Fruit fly (Drosophila melanogaster) whole organism, embryonic: Measurements from ENCODE around the gene CG14286.
A peak's percentile ranks its signal among the peaks of the same experiment; 100 is the strongest.

Experiments used
- CG10979 ChIP-seq: fragments of 200-800 bp; sonication (Bioruptor generic); optimal IDR thresholded peaks from 2 replicates; lab custom pipeline; 2018; ENCODE audit warnings: missing biosample characterization, mild to moderate bottlenecking, missing genetic modification characterization, moderate library complexity
- CG11456 ChIP-seq: fragments of 200-800 bp; sonication (Bioruptor generic); IDR thresholded peaks from 3 replicates; pipeline ENCODE4 v1.3.6; 2022; ENCODE audit warnings: missing biosample characterization, missing genetic modification characterization
- CG11696 ChIP-seq: fragments of 200-800 bp; sonication (Bioruptor generic); IDR thresholded peaks from 2 replicates; pipeline ENCODE4 v1.3.6; 2022; ENCODE audit warnings: missing biosample characterization, missing genetic modification characterization
- CG12155 ChIP-seq: fragments of 200-800 bp; sonication (Bioruptor generic); optimal IDR thresholded peaks from 3 replicates; lab custom pipeline; 2016; ENCODE audit warnings: missing biosample characterization, missing genetic modification characterization
- CG12299 ChIP-seq: fragments of 200-800 bp; sonication (Bioruptor generic); optimal IDR thresholded peaks from 2 replicates; lab custom pipeline; 2018; ENCODE audit warnings: missing biosample characterization, mild to moderate bottlenecking, missing genetic modification characterization
- CG13775 ChIP-seq: fragments of 200-800 bp; sonication (Bioruptor generic); optimal IDR thresholded peaks from 3 replicates; lab custom pipeline; 2017; ENCODE audit warnings: missing biosample characterization, mild to moderate bottlenecking, missing genetic modification characterization
- CG14710 ChIP-seq: fragments of 200-800 bp; sonication (Bioruptor generic); optimal IDR thresholded peaks from 3 replicates; lab custom pipeline; 2019; ENCODE audit warnings: missing biosample characterization, mild to moderate bottlenecking, missing genetic modification characterization, moderate library complexity
- CG15514 ChIP-seq: fragments of 200-800 bp; sonication (Bioruptor generic); optimal IDR thresholded peaks from 3 replicates; lab custom pipeline; 2017; ENCODE audit warnings: missing biosample characterization, missing genetic modification characterization, mild to moderate bottlenecking, moderate library complexity, missing genetic modification reagents
- CG15601 ChIP-seq: fragments of 200-800 bp; sonication (Bioruptor generic); optimal IDR thresholded peaks from 3 replicates; lab custom pipeline; 2019; ENCODE audit warnings: missing biosample characterization, mild to moderate bottlenecking, missing genetic modification characterization, moderate library complexity
- CG17912 ChIP-seq: fragments of 200-800 bp; sonication (Bioruptor generic); optimal IDR thresholded peaks from 2 replicates; lab custom pipeline; 2018; ENCODE audit warnings: missing biosample characterization, mild to moderate bottlenecking, missing genetic modification characterization
- CG18011 ChIP-seq: fragments of 200-800 bp; sonication (Bioruptor generic); optimal IDR thresholded peaks from 2 replicates; lab custom pipeline; 2017; ENCODE audit warnings: missing biosample characterization, missing genetic modification characterization, mild to moderate bottlenecking, moderate library complexity, missing genotype
- CG18599 ChIP-seq: fragments of 200-800 bp; sonication (Bioruptor generic); optimal IDR thresholded peaks from 3 replicates; lab custom pipeline; 2017; ENCODE audit warnings: missing biosample characterization, missing genetic modification characterization, mild to moderate bottlenecking, moderate library complexity, missing genetic modification reagents
- CG2678 ChIP-seq: fragments of 200-800 bp; sonication (Bioruptor generic); optimal IDR thresholded peaks from 3 replicates; lab custom pipeline; 2019; ENCODE audit warnings: missing biosample characterization, mild to moderate bottlenecking, missing genetic modification characterization, moderate library complexity
- CG2712 ChIP-seq: fragments of 200-800 bp; optimal IDR thresholded peaks from 3 replicates; lab custom pipeline; 2019; ENCODE audit warnings: missing biosample characterization, mild to moderate bottlenecking, missing genetic modification characterization, moderate library complexity
- CG3847 ChIP-seq: fragments of 200-800 bp; sonication (Bioruptor generic); IDR thresholded peaks from 2 replicates; pipeline ENCODE4 v1.3.6; 2022; ENCODE audit warnings: missing biosample characterization, missing genetic modification characterization
- CG4707 ChIP-seq: fragments of 200-800 bp; sonication (Bioruptor generic); optimal IDR thresholded peaks from 2 replicates; lab custom pipeline; 2018; ENCODE audit warnings: missing biosample characterization, mild to moderate bottlenecking, missing genetic modification characterization, moderate library complexity
- CG7556 ChIP-seq: fragments of 200-800 bp; sonication (Bioruptor generic); optimal IDR thresholded peaks from 2 replicates; lab custom pipeline; 2017; ENCODE audit warnings: missing biosample characterization, mild to moderate bottlenecking, missing genetic modification characterization
- Chrac-16 ChIP-seq: fragments of 200-800 bp; sonication (Bioruptor generic); optimal IDR thresholded peaks from 3 replicates; lab custom pipeline; 2016; ENCODE audit warnings: missing biosample characterization, missing genetic modification characterization
- D19A ChIP-seq: fragments of 200-800 bp; optimal IDR thresholded peaks from 3 replicates; lab custom pipeline; 2019; ENCODE audit warnings: missing biosample characterization, mild to moderate bottlenecking, missing genetic modification characterization, moderate library complexity
- Drgx ChIP-seq: fragments of 200-800 bp; sonication (Bioruptor generic); IDR thresholded peaks from 2 replicates; pipeline ENCODE4 v1.3.6; 2022; ENCODE audit warnings: missing biosample characterization, missing genetic modification characterization
- E2f1 ChIP-seq: fragments of 200-800 bp; sonication (Bioruptor generic); IDR thresholded peaks from 2 replicates; pipeline ENCODE4 v1.3.6; 2022; ENCODE audit warnings: missing biosample characterization, missing genetic modification characterization
- Gug ChIP-seq: fragments of 200-800 bp; sonication (Bioruptor generic); IDR thresholded peaks from 4 replicates; pipeline ENCODE4 v1.3.6; 2022; ENCODE audit warnings: missing biosample characterization, missing genetic modification characterization
- Hey ChIP-seq: fragments of 200-800 bp; sonication (Bioruptor generic); optimal IDR thresholded peaks from 3 replicates; lab custom pipeline; 2018; ENCODE audit warnings: missing biosample characterization, mild to moderate bottlenecking, missing genetic modification characterization
- HmgD ChIP-seq: fragments of 200-800 bp; sonication (Bioruptor generic); optimal IDR thresholded peaks from 3 replicates; lab custom pipeline; 2016; ENCODE audit warnings: missing biosample characterization, missing genetic modification characterization
- Med ChIP-seq: fragments of 200-800 bp; sonication (Bioruptor generic); peaks from one replicate; lab custom pipeline; 2016; ENCODE audit warnings: missing biosample characterization, missing genetic modification characterization, mild to moderate bottlenecking, inconsistent platforms, moderate library complexity
- Pdp1 ChIP-seq, 2 experiments: fragments of 200-800 bp; sonication (Bioruptor generic); optimal IDR thresholded peaks; 3 replicates each; lab custom pipeline; 2016; ENCODE audit warnings: missing biosample characterization in 2 of 2, missing genetic modification characterization in 2 of 2, mild to moderate bottlenecking in 1 of 2, moderate library complexity in 1 of 2
- Trl ChIP-seq, 3 experiments: fragments of >200 bp in 2 of 3; fragments of 200-800 bp in 1 of 3; sonication (Bioruptor generic) in 1 of 3; optimal IDR thresholded peaks; 2 replicates in 1 of 3; 3 replicates in 2 of 3; lab custom pipeline; 2016 to 2017; ENCODE audit warnings: missing biosample characterization in 1 of 3, missing genetic modification characterization in 1 of 3
- Vsx1 ChIP-seq: fragments of 200-800 bp; sonication (Bioruptor generic); optimal IDR thresholded peaks from 2 replicates; lab custom pipeline; 2017; ENCODE audit warnings: missing biosample characterization, mild to moderate bottlenecking, missing genetic modification characterization, missing genetic modification reagents
- aop ChIP-seq: fragments of 200-800 bp; sonication (Bioruptor generic); IDR thresholded peaks from 2 replicates; pipeline ENCODE4 v1.3.6; 2022; ENCODE audit warnings: missing biosample characterization, missing genetic modification characterization
- bsh ChIP-seq, 2 experiments: fragments of 200-800 bp; sonication (Bioruptor generic); optimal IDR thresholded peaks; 2 replicates each; lab custom pipeline; 2017 to 2018; ENCODE audit warnings: mild to moderate bottlenecking in 2 of 2, missing biosample characterization in 2 of 2, missing genetic modification characterization in 2 of 2, moderate library complexity in 1 of 2
- chinmo ChIP-seq: fragments of 200-800 bp; sonication (Bioruptor generic); IDR thresholded peaks from 4 replicates; pipeline ENCODE4 v1.3.6; 2022; ENCODE audit warnings: missing biosample characterization, missing genetic modification characterization; ENCODE audit not compliant: partially characterized antibody
- chm ChIP-seq: fragments of 200-800 bp; sonication (Bioruptor generic); IDR thresholded peaks from 2 replicates; pipeline ENCODE4 v1.3.6; 2022; ENCODE audit warnings: missing biosample characterization, missing genetic modification characterization
- ci ChIP-seq: fragments of 200-800 bp; sonication (Bioruptor generic); IDR thresholded peaks from 3 replicates; pipeline ENCODE4 v1.3.6; 2022; ENCODE audit warnings: missing biosample characterization, missing genetic modification characterization
- crol ChIP-seq: fragments of 200-800 bp; sonication (Bioruptor generic); IDR thresholded peaks from 2 replicates; pipeline ENCODE4 v1.3.6; 2022; ENCODE audit warnings: missing biosample characterization, missing genetic modification characterization
- gem ChIP-seq: fragments of 200-800 bp; sonication (Bioruptor generic); optimal IDR thresholded peaks from 2 replicates; lab custom pipeline; 2019; ENCODE audit warnings: missing biosample characterization, mild to moderate bottlenecking, missing genetic modification characterization, moderate library complexity
- grau ChIP-seq: fragments of 200-800 bp; optimal IDR thresholded peaks from 3 replicates; lab custom pipeline; 2019; ENCODE audit warnings: missing biosample characterization, mild to moderate bottlenecking, missing genetic modification characterization, moderate library complexity
- hkb ChIP-seq, 2 experiments: fragments of 200-800 bp in 1 of 2; fragments of >200 bp in 1 of 2; sonication (Bioruptor generic) in 1 of 2; IDR thresholded peaks in 1 of 2; optimal IDR thresholded peaks in 1 of 2; 2 replicates each; pipeline versions ENCODE4 v1.3.6 to Lab custom; 2017 to 2022; ENCODE audit warnings: missing biosample characterization in 1 of 2, missing genetic modification characterization in 1 of 2
- jing ChIP-seq: fragments of 200-800 bp; sonication (Bioruptor generic); optimal IDR thresholded peaks from 2 replicates; lab custom pipeline; 2018; ENCODE audit warnings: missing biosample characterization, mild to moderate bottlenecking, missing genetic modification characterization
- nmo ChIP-seq: fragments of 200-800 bp; sonication (Bioruptor generic); optimal IDR thresholded peaks from 2 replicates; lab custom pipeline; 2018; ENCODE audit warnings: missing biosample characterization, mild to moderate bottlenecking, missing genetic modification characterization, moderate library complexity
- run ChIP-seq: fragments of 200-800 bp; sonication (Bioruptor generic); optimal IDR thresholded peaks from 3 replicates; lab custom pipeline; 2018; ENCODE audit warnings: missing biosample characterization, mild to moderate bottlenecking, missing genetic modification characterization
- sens ChIP-seq: fragments of 200-800 bp; sonication (Bioruptor generic); peaks from one replicate; lab custom pipeline; 2016; ENCODE audit warnings: missing biosample characterization, missing genetic modification characterization
- sob ChIP-seq: fragments of 200-800 bp; sonication (Bioruptor generic); IDR thresholded peaks from 2 replicates; pipeline ENCODE4 v1.3.6; 2022; ENCODE audit warnings: missing biosample characterization, missing genetic modification characterization
- twi ChIP-seq: fragments of 200-800 bp; optimal IDR thresholded peaks from 2 replicates; lab custom pipeline; 2019; ENCODE audit warnings: missing biosample characterization, mild to moderate bottlenecking, missing genetic modification characterization, moderate library complexity
- z ChIP-seq: fragments of 200-800 bp; sonication (Bioruptor generic); IDR thresholded peaks from 3 replicates; pipeline ENCODE4 v1.3.6; 2022; ENCODE audit warnings: missing biosample characterization, missing genetic modification characterization

Gene CG14286

DNA sequence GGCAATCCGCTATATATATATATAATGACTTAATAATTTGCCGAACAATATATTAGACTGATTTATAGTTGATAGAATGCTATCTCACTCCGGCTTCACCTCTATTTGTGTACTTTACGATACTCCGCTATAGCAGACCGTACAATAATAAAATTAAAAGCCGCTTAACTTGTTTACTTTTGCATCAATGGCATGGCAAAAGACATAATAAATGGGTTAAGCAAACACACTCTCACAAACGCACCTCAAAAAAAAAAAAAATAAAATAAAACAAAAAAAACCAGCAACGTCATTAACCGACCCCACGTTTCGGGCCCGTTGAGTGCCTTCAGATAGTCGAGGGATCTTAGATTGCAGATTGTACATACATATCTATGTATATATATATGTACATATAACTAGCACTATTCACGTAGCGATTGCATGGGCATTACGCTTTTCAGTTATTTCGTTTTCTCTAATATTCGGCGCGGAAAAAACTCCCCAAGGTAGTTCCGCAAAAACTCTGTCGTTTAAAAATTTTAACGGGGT is 44.0 kb downstream of the CG14286 start (continued):
- TF ChIP-seq hkb (optimal IDR thresholded peaks at IDR 0.05; lab: Kevin White, UChicago) (no peak), hkb (GFP tag; IDR thresholded peaks at IDR 0.05; lab: Robert Waterston, UW) (peak; percentile 26; the same call in 1 of the 2 replicates), run (tag; lab: Kevin White, UChicago) (no peak), CG15514 (GFP tag; lab: Kevin White, UChicago) (peak; percentile 25), aop (GFP tag; lab: Robert Waterston, UW) (no peak), CG18599 (GFP tag; lab: Kevin White, UChicago) (no peak), CG12155 (no peak), Vsx1 (GFP tag; lab: Kevin White, UChicago) (peak; percentile 34), ci (GFP tag; lab: Robert Waterston, UW) (0 out of 3 replicates have a peak, but pooled peaks have one; percentile 50), CG11696 (0 out of 2 replicates have a peak, but pooled peaks have one; percentile 43), CG13775 (no peak), Trl (optimal IDR thresholded peaks at IDR 0.05; lab: Kevin White, UChicago) (no peak), Trl (GFP tag; optimal IDR thresholded peaks at IDR 0.05; lab: Kevin White, UChicago) (no peak)

DNA sequence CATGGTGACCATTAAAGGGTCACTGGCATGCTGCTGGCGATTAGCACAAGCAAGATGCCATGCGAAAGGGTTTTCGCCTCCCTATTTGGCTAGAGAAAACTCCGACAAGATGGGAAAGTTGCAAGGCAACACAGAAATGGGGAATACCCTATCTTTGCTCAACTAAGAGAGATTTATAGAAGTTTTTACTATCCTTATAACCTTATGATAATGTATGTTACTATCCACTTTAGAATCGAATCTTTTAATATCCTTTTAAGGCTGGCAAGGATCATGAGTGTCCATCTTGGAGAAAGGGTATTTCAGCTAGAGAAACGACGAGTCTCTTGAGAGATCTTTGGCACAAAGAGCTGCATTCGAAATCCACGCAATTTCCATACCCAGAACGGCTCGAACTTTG is 45.8 kb downstream of the CG14286 start:
- TF ChIP-seq Drgx: peak; percentile 26; the same call in 1 of the 2 replicates
- no peak for TF ChIP-seq CG15601 (tag; lab: Kevin White, UChicago)
- peak; percentile 34 for TF ChIP-seq D19A (tag; lab: Kevin White, UChicago)
- peak in 1 of 2 experiments; percentile 34 for TF ChIP-seq bsh (GFP tag; optimal IDR thresholded peaks at IDR 0.05; lab: Kevin White, UChicago)

DNA sequence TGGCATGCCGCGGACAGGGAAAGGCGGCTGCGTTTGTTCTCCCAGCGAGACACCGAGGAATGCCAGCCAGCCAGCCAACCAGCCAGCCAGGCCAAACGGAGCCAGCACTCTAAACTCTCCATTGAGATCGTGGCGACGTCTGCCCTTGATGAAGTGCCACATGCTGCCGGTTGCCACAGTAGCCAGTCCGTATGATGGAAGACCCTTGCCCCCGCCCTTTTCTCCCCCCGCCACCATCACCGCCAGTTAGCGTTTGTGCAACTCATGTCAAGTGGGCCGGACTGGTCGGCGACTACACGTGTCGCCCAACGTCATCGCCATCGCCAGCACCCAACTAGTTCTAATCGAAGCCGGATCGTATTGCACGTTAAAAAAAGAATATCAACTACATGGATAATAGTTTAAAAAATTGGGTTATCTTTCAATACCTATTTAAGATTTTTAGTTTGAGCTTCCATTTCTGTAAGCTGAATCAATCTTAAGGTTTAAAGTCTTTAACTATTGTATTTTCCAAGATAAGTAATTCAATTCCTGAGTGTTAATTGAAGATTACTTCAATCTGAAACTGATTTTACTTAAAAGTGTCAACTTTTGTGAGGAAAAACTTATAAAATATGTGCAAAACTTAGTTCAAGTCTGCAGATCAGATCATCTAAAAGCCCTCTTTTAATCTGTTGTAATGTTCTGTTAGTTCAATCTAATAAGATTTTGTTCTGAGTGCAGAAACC is 46.5 kb downstream of the CG14286 start:
- TF ChIP-seq CG3847 (GFP tag; lab: Robert Waterston, UW): 0 out of 2 replicates have a peak, but pooled peaks have one; percentile 8
- TF ChIP-seq sob (GFP tag; lab: Robert Waterston, UW): no peak
- no peak for TF ChIP-seq z (GFP tag; lab: Robert Waterston, UW)
- TF ChIP-seq Med (GFP tag; lab: Kevin White, UChicago): peak; percentile 67
- TF ChIP-seq CG4707 (GFP tag; lab: Kevin White, UChicago): no peak
- peak; percentile 50 for TF ChIP-seq crol (GFP tag; lab: Robert Waterston, UW)
- peak in 1 of 2 experiments; percentile 63 for TF ChIP-seq bsh (GFP tag; optimal IDR thresholded peaks at IDR 0.05; lab: Kevin White, UChicago)
- TF ChIP-seq CG12299: no peak
- peak; percentile 20 for TF ChIP-seq grau
- no peak for TF ChIP-seq HmgD
- TF ChIP-seq Chrac-16: no peak
- TF ChIP-seq E2f1 (GFP tag; lab: Robert Waterston, UW): no peak
- 0 out of 4 replicates have a peak, but pooled peaks have one; percentile 16 for TF ChIP-seq chinmo
- peak; percentile 15 for TF ChIP-seq nmo (GFP tag; lab: Kevin White, UChicago)
- peak; percentile 11 for TF ChIP-seq CG10979 (tag; lab: Kevin White, UChicago)
- TF ChIP-seq CG11456 (GFP tag; lab: Robert Waterston, UW): 0 out of 3 replicates have a peak, but pooled peaks have one; percentile 10
- TF ChIP-seq Hey: peak; percentile 42
- TF ChIP-seq chm: no peak
- no peak for TF ChIP-seq CG18011 (GFP tag; lab: Kevin White, UChicago)
- peak; percentile 68 for TF ChIP-seq twi (tag; lab: Kevin White, UChicago)
- 0 out of 3 replicates have a peak, but pooled peaks have one; percentile 21 for TF ChIP-seq ci (GFP tag; lab: Robert Waterston, UW)
- peak; percentile 17 for TF ChIP-seq CG7556 (GFP tag; lab: Kevin White, UChicago)
- TF ChIP-seq sens (GFP tag; lab: Kevin White, UChicago): peak; percentile 75
- peak; percentile 6 for TF ChIP-seq CG14710 (tag; lab: Kevin White, UChicago)
- peak; percentile 39 for TF ChIP-seq gem (tag; lab: Kevin White, UChicago)
- peak; percentile 33 for TF ChIP-seq CG2712 (tag; lab: Kevin White, UChicago)
- no peak for TF ChIP-seq Gug
- TF ChIP-seq Pdp1 (GFP tag; optimal IDR thresholded peaks at IDR 0.05; lab: Kevin White, UChicago): peak in 1 of 2 experiments; percentile 13
- peak; percentile 26 for TF ChIP-seq CG2678 (tag; lab: Kevin White, UChicago)
- TF ChIP-seq jing (GFP tag; lab: Kevin White, UChicago): no peak
- no peak for TF ChIP-seq CG17912 (GFP tag; lab: Kevin White, UChicago)
